Fruit fly (Drosophila melanogaster): Measurements from ENCODE around the gene CG2061.

CG2061 gene

DNA sequence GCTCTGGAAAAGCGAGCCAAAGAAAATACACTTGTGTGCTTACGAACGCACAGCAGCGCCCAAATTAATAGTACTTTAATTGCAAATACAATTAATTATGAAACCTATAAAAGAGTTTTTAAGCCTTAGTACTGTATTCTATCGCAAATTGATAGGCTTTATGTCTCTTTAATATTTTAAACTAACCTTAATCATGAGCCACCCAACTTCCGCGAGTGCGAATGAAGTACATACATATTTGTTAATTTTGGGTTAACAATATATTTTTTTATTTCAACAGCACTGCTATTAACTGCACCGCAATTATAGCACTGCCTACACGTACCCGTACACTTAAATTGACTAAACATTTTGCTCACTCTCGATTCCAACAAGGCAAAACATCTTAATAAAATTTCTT is 11.1 kb upstream of the CG2061 start (continued):
- TF ChIP-seq CG4820 (GFP tag; optimal IDR thresholded peaks at IDR 0.05) (peak; percentile 38), Ssrp (tag; optimal IDR thresholded peaks at IDR 0.05) (peak; percentile 28), CG8765 (GFP tag; IDR thresholded peaks at IDR 0.05) (no peak), CG17328 (GFP tag; IDR thresholded peaks at IDR 0.05) (peak; percentile 30; the same call in 1 of the 2 replicates), CG8388 (GFP tag; optimal IDR thresholded peaks at IDR 0.05) (peak; percentile 30), jing (GFP tag; optimal IDR thresholded peaks at IDR 0.05) (no peak), Max (GFP tag; optimal IDR thresholded peaks at IDR 0.05) (peak; percentile 8), CG3995 (GFP tag; optimal IDR thresholded peaks at IDR 0.05) (no peak), Nf-YC (tag; optimal IDR thresholded peaks at IDR 0.05) (no peak), CG30403 (GFP tag; optimal IDR thresholded peaks at IDR 0.05) (no peak), Blimp-1 (GFP tag; optimal IDR thresholded peaks at IDR 0.05) (peak; percentile 47), CG4730 (GFP tag; IDR thresholded peaks at IDR 0.05) (0 out of 2 replicates have a peak, but pooled peaks have one; percentile 33), peb (GFP tag; IDR thresholded peaks at IDR 0.05) (0 out of 2 replicates have a peak, but pooled peaks have one; percentile 8), lmd (GFP tag; IDR thresholded peaks at IDR 0.05) (peak; percentile 55; the same call in 1 of the 2 replicates), CG7839 (tag; optimal IDR thresholded peaks at IDR 0.05) (peak; percentile 62), CG13424 (tag; optimal IDR thresholded peaks at IDR 0.05) (peak; percentile 59), luna (GFP tag; optimal IDR thresholded peaks at IDR 0.05) (no peak), CG10979 (tag; optimal IDR thresholded peaks at IDR 0.05) (no peak), Elba2 (GFP tag; optimal IDR thresholded peaks at IDR 0.05) (no peak), MESR4 (GFP tag; optimal IDR thresholded peaks at IDR 0.05) (no peak), HLH3B (GFP tag; IDR thresholded peaks at IDR 0.05) (peak; percentile 28; the same call in 1 of the 2 replicates), CG14667 (GFP tag; IDR thresholded peaks at IDR 0.05) (0 out of 2 replicates have a peak, but pooled peaks have one; percentile 34), CG8924 (tag; optimal IDR thresholded peaks at IDR 0.05) (peak; percentile 48), gce (GFP tag; IDR thresholded peaks at IDR 0.05) (0 out of 3 replicates have a peak, but pooled peaks have one; percentile 24), shn (GFP tag; optimal IDR thresholded peaks at IDR 0.05) (peak; percentile 16), CG15011 (GFP tag; optimal IDR thresholded peaks at IDR 0.05) (peak; percentile 7), bigmax (GFP tag; optimal IDR thresholded peaks at IDR 0.05) (no peak), Sox102F (GFP tag; optimal IDR thresholded peaks at IDR 0.05) (peak; percentile 72), tio (GFP tag; optimal IDR thresholded peaks at IDR 0.05) (peak; percentile 58), CG6813 (GFP tag; optimal IDR thresholded peaks at IDR 0.05) (peak; percentile 50), CG11695 (GFP tag; IDR thresholded peaks at IDR 0.05) (peak; percentile 69; the same call in 1 of the 3 replicates), hb (GFP tag; IDR thresholded peaks at IDR 0.05; ENCODE audit: partially characterized antibody) (no peak), Stat92E (GFP tag; optimal IDR thresholded peaks at IDR 0.05) (no peak), Dip3 (GFP tag; optimal IDR thresholded peaks at IDR 0.05) (peak; percentile 10), CG13123 (GFP tag; optimal IDR thresholded peaks at IDR 0.05) (no peak), Sox100B (GFP tag; optimal IDR thresholded peaks at IDR 0.05) (no peak), prd (optimal IDR thresholded peaks at IDR 0.05) (no peak), prd (GFP tag; IDR thresholded peaks at IDR 0.05) (peak; percentile 53; the same call in 2 of the 3 replicates), dan (GFP tag; IDR thresholded peaks at IDR 0.05) (no peak), NfI (GFP tag; optimal IDR thresholded peaks at IDR 0.05) (peak; percentile 49), CG6854 (GFP tag; optimal IDR thresholded peaks at IDR 0.05) (peak; percentile 47), caup (GFP tag; optimal IDR thresholded peaks at IDR 0.05; ENCODE audit: severe bottlenecking) (peak; percentile 61), nmo (GFP tag; optimal IDR thresholded peaks at IDR 0.05) (peak; percentile 70), dmrt99B (tag; optimal IDR thresholded peaks at IDR 0.05) (peak; percentile 29), Eip74EF (GFP tag; optimal IDR thresholded peaks at IDR 0.05) (no peak), Hmx (GFP tag; optimal IDR thresholded peaks at IDR 0.05) (no peak), Hr3 (GFP tag; optimal IDR thresholded peaks at IDR 0.05) (peak; percentile 9), CG13775 (GFP tag; optimal IDR thresholded peaks at IDR 0.05) (peak; percentile 32), CG18619 (GFP tag; optimal IDR thresholded peaks at IDR 0.05) (peak; percentile 33)

Measured in whole organism, embryonic.